Fruit fly (Drosophila melanogaster): ENCODE results near the gene CG8219.

Gene CG8219

dm6 chr3L:6181776-6182175 lies 18.5 kb upstream of the CG8219 start, which contains the start of gene CG10274 (continued):
- no peak for TF ChIP-seq CG8359 (GFP tag; optimal IDR thresholded peaks at IDR 0.05; ENCODE audit: borderline replicate concordance)
- peak; percentile 79 for TF ChIP-seq CG8924 (tag; optimal IDR thresholded peaks at IDR 0.05)
- peak in 1 of 2 experiments; percentile 44 for TF ChIP-seq tll (GFP tag; optimal IDR thresholded peaks at IDR 0.05)
- peak; percentile 72 for TF ChIP-seq CG16815 (GFP tag; optimal IDR thresholded peaks at IDR 0.05)
- no peak for TF ChIP-seq Kr (GFP tag; optimal IDR thresholded peaks at IDR 0.05)
- peak; percentile 83 for TF ChIP-seq grau (tag; optimal IDR thresholded peaks at IDR 0.05)
- TF ChIP-seq CG12236 (GFP tag; optimal IDR thresholded peaks at IDR 0.05): peak; percentile 21
- no peak for TF ChIP-seq CG31388 (GFP tag; optimal IDR thresholded peaks at IDR 0.05)
- TF ChIP-seq CG4617 (GFP tag; optimal IDR thresholded peaks at IDR 0.05; ENCODE audit: borderline replicate concordance): peak; percentile 84
- no peak for TF ChIP-seq dati (GFP tag; IDR thresholded peaks at IDR 0.05)
- no peak for TF ChIP-seq CG13296 (GFP tag; optimal IDR thresholded peaks at IDR 0.05)
- no peak for TF ChIP-seq Eip74EF (GFP tag; optimal IDR thresholded peaks at IDR 0.05)
- TF ChIP-seq CG6272 (GFP tag; IDR thresholded peaks at IDR 0.05): 0 out of 2 replicates have a peak, but pooled peaks have one; percentile 47
- peak; percentile 84 for TF ChIP-seq CG13424 (tag; optimal IDR thresholded peaks at IDR 0.05)
- no peak for TF ChIP-seq CG42726 (GFP tag; IDR thresholded peaks at IDR 0.05; ENCODE audit: partially characterized antibody)
- TF ChIP-seq Doc3 (GFP tag; IDR thresholded peaks at IDR 0.05; ENCODE audit: partially characterized antibody): no peak
- TF ChIP-seq Side (GFP tag; optimal IDR thresholded peaks at IDR 0.05): peak; percentile 58
- TF ChIP-seq BEAF-32 (GFP tag; optimal IDR thresholded peaks at IDR 0.05): peak; percentile 36
- no peak for TF ChIP-seq Rx (GFP tag; IDR thresholded peaks at IDR 0.05)
- peak; percentile 82 for TF ChIP-seq Xrp1 (GFP tag; IDR thresholded peaks at IDR 0.05)
- no peak for TF ChIP-seq CG15479 (GFP tag; optimal IDR thresholded peaks at IDR 0.05)
- TF ChIP-seq CG17186 (GFP tag; optimal IDR thresholded peaks at IDR 0.05): peak; percentile 66
- TF ChIP-seq CG1832 (GFP tag; optimal IDR thresholded peaks at IDR 0.05): no peak
- no peak for TF ChIP-seq scrt (GFP tag; optimal IDR thresholded peaks at IDR 0.05)
- peak; percentile 71 for TF ChIP-seq fu2 (GFP tag; optimal IDR thresholded peaks at IDR 0.05)
- peak; percentile 75 for TF ChIP-seq Dp (GFP tag; optimal IDR thresholded peaks at IDR 0.05)
- TF ChIP-seq CG8388 (GFP tag; optimal IDR thresholded peaks at IDR 0.05): peak; percentile 50
- TF ChIP-seq Antp (GFP tag; optimal IDR thresholded peaks at IDR 0.05): peak; percentile 51
- TF ChIP-seq HLHmδ (GFP tag; optimal IDR thresholded peaks at IDR 0.05): no peak
- no peak for TF ChIP-seq Vsx1 (GFP tag; optimal IDR thresholded peaks at IDR 0.05)
- peak; percentile 77 for TF ChIP-seq dmrt11E (tag; optimal IDR thresholded peaks at IDR 0.05)
- peak; percentile 63 for TF ChIP-seq CG4854 (GFP tag; optimal IDR thresholded peaks at IDR 0.05)
- TF ChIP-seq otp (GFP tag; IDR thresholded peaks at IDR 0.05): no peak
- TF ChIP-seq CG12942 (GFP tag; optimal IDR thresholded peaks at IDR 0.05): peak; percentile 72
- peak; percentile 34; the same call in 1 of the 2 replicates for TF ChIP-seq CG6689 (GFP tag; IDR thresholded peaks at IDR 0.05)
- TF ChIP-seq Dll (GFP tag; IDR thresholded peaks at IDR 0.05; ENCODE audit: partially characterized antibody): no peak
- no peak for TF ChIP-seq CG11723 (GFP tag; optimal IDR thresholded peaks at IDR 0.05)
- peak; percentile 2 for TF ChIP-seq CG12219 (GFP tag; optimal IDR thresholded peaks at IDR 0.05)
- TF ChIP-seq CG2120 (GFP tag; optimal IDR thresholded peaks at IDR 0.05): peak; percentile 91
- no peak for TF ChIP-seq sr (GFP tag; IDR thresholded peaks at IDR 0.05)
- TF ChIP-seq Six4 (GFP tag; optimal IDR thresholded peaks at IDR 0.05): peak; percentile 66
- no peak for TF ChIP-seq jing (GFP tag; optimal IDR thresholded peaks at IDR 0.05)
- peak; percentile 59; the same call in 1 of the 2 replicates for TF ChIP-seq NFAT (GFP tag; IDR thresholded peaks at IDR 0.05)
- TF ChIP-seq Sox102F (GFP tag; optimal IDR thresholded peaks at IDR 0.05): no peak
- TF ChIP-seq pnt (GFP tag; optimal IDR thresholded peaks at IDR 0.05): peak; percentile 54
- no peak for TF ChIP-seq CG14860 (GFP tag; IDR thresholded peaks at IDR 0.05; ENCODE audit: partially characterized antibody)
- TF ChIP-seq luna (GFP tag; optimal IDR thresholded peaks at IDR 0.05): peak; percentile 65
- no peak for TF ChIP-seq Lim3 (GFP tag; IDR thresholded peaks at IDR 0.05)
- TF ChIP-seq ab (GFP tag; optimal IDR thresholded peaks at IDR 0.05): peak; percentile 48
- TF ChIP-seq sisA (GFP tag; IDR thresholded peaks at IDR 0.05): peak; percentile 73
